Worm (Caenorhabditis elegans) whole organism, L4/young adult: Measurements from ENCODE around the gene T16G12.8.

Experiments used
- W03F9.2 ChIP-seq: fragments of 150-350 bp; optimal IDR thresholded peaks from 2 replicates; lab custom pipeline; 2014; ENCODE audit warnings: missing biosample characterization, missing genetic modification characterization
- dao-5 ChIP-seq: sonication (generic microtip); optimal IDR thresholded peaks from 2 replicates; lab custom pipeline; 2016; ENCODE audit warnings: missing genotype, missing genetic modification characterization, moderate library complexity, missing compliant biosample characterization
- him-1 ChIP-seq: sonication (generic microtip); optimal IDR thresholded peaks from 2 replicates; lab custom pipeline; 2016; ENCODE audit warnings: missing genotype, missing genetic modification reagents, missing genetic modification characterization, missing compliant biosample characterization

DNA sequence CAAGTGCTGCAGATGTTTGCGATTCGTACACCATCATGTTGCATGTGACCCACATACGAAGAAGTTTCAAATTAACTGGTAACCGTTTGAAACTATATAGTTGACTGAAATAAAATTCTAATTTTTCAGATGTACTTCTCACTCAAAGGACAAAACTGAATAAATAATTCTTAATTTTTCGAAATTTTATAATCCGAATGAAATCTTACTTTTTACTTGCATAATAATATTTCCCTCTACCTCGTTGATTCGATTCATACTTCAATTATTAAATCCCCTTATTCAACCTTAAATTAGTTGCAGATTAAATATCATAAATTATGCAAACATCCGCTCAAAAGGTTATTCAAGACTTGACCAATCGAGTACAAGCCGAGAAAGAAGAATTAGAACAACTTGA, 26.9 kb downstream of the T16G12.8 start, which contains the start of gene T16H12.2:
- TF ChIP-seq W03F9.2 (tag; lab: Kevin White, UChicago) (no peak), dao-5 (tag; lab: Kevin White, UChicago) (no peak), him-1 (tag; lab: Kevin White, UChicago) (no peak)
